Fruit fly (Drosophila melanogaster) whole organism, embryonic: Measurements from ENCODE around the gene RanGAP.

Experiments
- Abd-B ChIP-seq: fragments of 200-800 bp; sonication (Bioruptor generic); optimal IDR thresholded peaks from 2 replicates; lab custom pipeline; 2018; ENCODE audit warnings: missing biosample characterization, mild to moderate bottlenecking, missing genetic modification characterization, moderate library complexity
- BEAF-32 ChIP-seq: fragments of 200-800 bp; sonication (Bioruptor generic); optimal IDR thresholded peaks from 3 replicates; lab custom pipeline; 2017; ENCODE audit warnings: missing biosample characterization, missing genetic modification characterization, mild to moderate bottlenecking, moderate library complexity, missing genetic modification reagents
- CG11696 ChIP-seq: fragments of 200-800 bp; sonication (Bioruptor generic); IDR thresholded peaks from 2 replicates; pipeline ENCODE4 v1.3.6; 2022; ENCODE audit warnings: missing biosample characterization, missing genetic modification characterization
- CG12391 ChIP-seq: fragments of 200-800 bp; sonication (Bioruptor generic); optimal IDR thresholded peaks from 3 replicates; lab custom pipeline; 2018; ENCODE audit warnings: missing biosample characterization, mild to moderate bottlenecking, missing genetic modification characterization, moderate library complexity
- CG13424 ChIP-seq: fragments of 200-800 bp; sonication (Bioruptor generic); optimal IDR thresholded peaks from 2 replicates; lab custom pipeline; 2019; ENCODE audit warnings: missing biosample characterization, mild to moderate bottlenecking, missing genetic modification characterization, moderate library complexity
- CG15011 ChIP-seq: fragments of 200-800 bp; sonication (Bioruptor generic); optimal IDR thresholded peaks from 3 replicates; lab custom pipeline; 2018; ENCODE audit warnings: missing biosample characterization, mild to moderate bottlenecking, missing genetic modification characterization
- CG15601 ChIP-seq: fragments of 200-800 bp; sonication (Bioruptor generic); optimal IDR thresholded peaks from 3 replicates; lab custom pipeline; 2019; ENCODE audit warnings: missing biosample characterization, mild to moderate bottlenecking, missing genetic modification characterization, moderate library complexity
- CG1647 ChIP-seq: fragments of 200-800 bp; sonication (Bioruptor generic); optimal IDR thresholded peaks from 3 replicates; lab custom pipeline; 2016; ENCODE audit warnings: missing biosample characterization, missing genetic modification characterization
- CG16815 ChIP-seq: fragments of 200-800 bp; sonication (Bioruptor generic); optimal IDR thresholded peaks from 3 replicates; lab custom pipeline; 2017; ENCODE audit warnings: missing biosample characterization, mild to moderate bottlenecking, missing genetic modification characterization
- CG17186 ChIP-seq: fragments of 200-800 bp; sonication (Bioruptor generic); optimal IDR thresholded peaks from 3 replicates; lab custom pipeline; 2017; ENCODE audit warnings: missing biosample characterization, missing genetic modification reagents, missing genetic modification characterization
- CG2712 ChIP-seq: fragments of 200-800 bp; optimal IDR thresholded peaks from 3 replicates; lab custom pipeline; 2019; ENCODE audit warnings: missing biosample characterization, mild to moderate bottlenecking, missing genetic modification characterization, moderate library complexity
- CG30431 ChIP-seq: fragments of 200-800 bp; sonication (Bioruptor generic); optimal IDR thresholded peaks from 2 replicates; lab custom pipeline; 2017; ENCODE audit warnings: missing biosample characterization, missing genetic modification characterization
- CG3847 ChIP-seq: fragments of 200-800 bp; sonication (Bioruptor generic); IDR thresholded peaks from 2 replicates; pipeline ENCODE4 v1.3.6; 2022; ENCODE audit warnings: missing biosample characterization, missing genetic modification characterization
- CG43689 ChIP-seq: fragments of 200-800 bp; sonication (Bioruptor generic); IDR thresholded peaks from 2 replicates; pipeline ENCODE4 v1.3.6; 2022; ENCODE audit warnings: missing biosample characterization, missing genetic modification characterization
- CG5245 ChIP-seq: fragments of 200-800 bp; sonication (Bioruptor generic); optimal IDR thresholded peaks from 3 replicates; lab custom pipeline; 2016; ENCODE audit warnings: missing biosample characterization, missing genetic modification characterization
- CG6791 ChIP-seq: fragments of 200-800 bp; sonication (Bioruptor generic); IDR thresholded peaks from 3 replicates; pipeline ENCODE4 v1.3.6; 2022; ENCODE audit warnings: missing biosample characterization, missing genetic modification characterization; ENCODE audit not compliant: partially characterized antibody
- CG8290 ChIP-seq, 3 experiments: fragments of 200-800 bp; sonication (Bioruptor generic); optimal IDR thresholded peaks; 2 replicates each; lab custom pipeline; 2016 to 2019; ENCODE audit warnings: missing biosample characterization in 3 of 3, missing genetic modification characterization in 3 of 3, mild to moderate bottlenecking in 2 of 3, moderate library complexity in 1 of 3
- CoRest ChIP-seq: fragments of 200-800 bp; sonication (Bioruptor generic); optimal IDR thresholded peaks from 3 replicates; lab custom pipeline; 2018; ENCODE audit warnings: missing biosample characterization, mild to moderate bottlenecking, missing genetic modification characterization, moderate library complexity
- Dll ChIP-seq: fragments of 200-800 bp; sonication (Bioruptor generic); IDR thresholded peaks from 4 replicates; pipeline ENCODE4 v1.3.6; 2022; ENCODE audit warnings: missing biosample characterization, missing genetic modification characterization; ENCODE audit not compliant: partially characterized antibody
- Doc3 ChIP-seq: fragments of 200-800 bp; sonication (Bioruptor generic); IDR thresholded peaks from 3 replicates; pipeline ENCODE4 v1.3.6; 2022; ENCODE audit warnings: missing biosample characterization, missing genetic modification characterization; ENCODE audit not compliant: partially characterized antibody
- Hsf ChIP-seq: fragments of 200-800 bp; sonication (Bioruptor generic); optimal IDR thresholded peaks from 3 replicates; lab custom pipeline; 2016; ENCODE audit warnings: missing biosample characterization, missing genetic modification characterization
- Neu2 ChIP-seq: fragments of 200-800 bp; sonication (Bioruptor generic); optimal IDR thresholded peaks from 3 replicates; lab custom pipeline; 2016; ENCODE audit warnings: missing biosample characterization, missing genetic modification characterization, borderline replicate concordance
- Nf-YB ChIP-seq: fragments of 200-800 bp; sonication (Bioruptor generic); optimal IDR thresholded peaks from 3 replicates; lab custom pipeline; 2019; ENCODE audit warnings: missing biosample characterization, mild to moderate bottlenecking, missing genetic modification characterization, moderate library complexity
- Oaz ChIP-seq: fragments of 200-800 bp; sonication (Bioruptor generic); IDR thresholded peaks from 2 replicates; pipeline ENCODE4 v1.3.6; 2022; ENCODE audit warnings: missing biosample characterization, missing genetic modification characterization
- Poxn ChIP-seq: fragments of 200-800 bp; sonication (Bioruptor generic); IDR thresholded peaks from 2 replicates; pipeline ENCODE4 v1.3.6; 2022; ENCODE audit warnings: missing biosample characterization, missing genetic modification characterization
- Ptx1 ChIP-seq: fragments of 200-800 bp; sonication (Bioruptor generic); IDR thresholded peaks from 2 replicates; pipeline ENCODE4 v1.3.6; 2022; ENCODE audit warnings: missing biosample characterization, missing genetic modification characterization
- Ssrp ChIP-seq: fragments of 200-800 bp; sonication (Bioruptor generic); optimal IDR thresholded peaks from 2 replicates; lab custom pipeline; 2018; ENCODE audit warnings: missing biosample characterization, mild to moderate bottlenecking, missing genetic modification characterization, moderate library complexity
- Xrp1 ChIP-seq: fragments of 200-800 bp; sonication (Bioruptor generic); IDR thresholded peaks from 2 replicates; pipeline ENCODE4 v1.3.6; 2022; ENCODE audit warnings: missing biosample characterization, missing genetic modification characterization
- ap ChIP-seq: fragments of 200-800 bp; sonication (Bioruptor generic); IDR thresholded peaks from 2 replicates; pipeline ENCODE4 v1.3.6; 2022; ENCODE audit warnings: missing biosample characterization, missing genetic modification characterization
- ara ChIP-seq: fragments of 200-800 bp; sonication (Bioruptor generic); IDR thresholded peaks from 2 replicates; pipeline ENCODE4 v1.3.6; 2022; ENCODE audit warnings: missing biosample characterization, missing genetic modification characterization
- ase ChIP-seq: fragments of 200-800 bp; sonication (Bioruptor generic); IDR thresholded peaks from 3 replicates; pipeline ENCODE4 v1.3.6; 2022; ENCODE audit warnings: missing biosample characterization, missing genetic modification characterization
- bsh ChIP-seq, 2 experiments: fragments of 200-800 bp; sonication (Bioruptor generic); optimal IDR thresholded peaks; 2 replicates each; lab custom pipeline; 2017 to 2018; ENCODE audit warnings: mild to moderate bottlenecking in 2 of 2, missing biosample characterization in 2 of 2, missing genetic modification characterization in 2 of 2, moderate library complexity in 1 of 2
- cas ChIP-seq: fragments of 200-800 bp; sonication (Bioruptor generic); IDR thresholded peaks from 2 replicates; pipeline ENCODE4 v1.3.6; 2022; ENCODE audit warnings: missing biosample characterization, missing genetic modification characterization
- cg ChIP-seq: fragments of 200-800 bp; sonication (Bioruptor generic); optimal IDR thresholded peaks from 3 replicates; lab custom pipeline; 2019; ENCODE audit warnings: missing biosample characterization, mild to moderate bottlenecking, missing genetic modification characterization, moderate library complexity
- chinmo ChIP-seq: fragments of 200-800 bp; sonication (Bioruptor generic); IDR thresholded peaks from 4 replicates; pipeline ENCODE4 v1.3.6; 2022; ENCODE audit warnings: missing biosample characterization, missing genetic modification characterization; ENCODE audit not compliant: partially characterized antibody
- dmrt11E ChIP-seq: fragments of 200-800 bp; sonication (Bioruptor generic); optimal IDR thresholded peaks from 3 replicates; lab custom pipeline; 2018; ENCODE audit warnings: missing biosample characterization, mild to moderate bottlenecking, missing genetic modification characterization, moderate library complexity
- ems ChIP-seq: fragments of 200-800 bp; sonication (Bioruptor generic); optimal IDR thresholded peaks from 3 replicates; lab custom pipeline; 2016; ENCODE audit warnings: missing biosample characterization, missing genetic modification characterization
- eyg ChIP-seq: fragments of 200-800 bp; sonication (Bioruptor generic); optimal IDR thresholded peaks from 3 replicates; lab custom pipeline; 2016; ENCODE audit warnings: missing biosample characterization, missing genetic modification characterization
- ind ChIP-seq: fragments of 200-800 bp; sonication (Bioruptor generic); optimal IDR thresholded peaks from 3 replicates; lab custom pipeline; 2016; ENCODE audit warnings: missing biosample characterization, missing genetic modification characterization
- insv ChIP-seq, 2 experiments: fragments of 200-800 bp; sonication (Bioruptor generic); optimal IDR thresholded peaks; 3 replicates each; lab custom pipeline; 2016 to 2018; ENCODE audit warnings: missing biosample characterization in 2 of 2, missing genetic modification characterization in 2 of 2
- kay ChIP-seq: fragments of 200-800 bp; sonication (Bioruptor generic); optimal IDR thresholded peaks from 2 replicates; lab custom pipeline; 2016; ENCODE audit warnings: missing biosample characterization, missing genetic modification characterization
- ken ChIP-seq: fragments of 200-800 bp; sonication (Bioruptor generic); IDR thresholded peaks from 3 replicates; pipeline ENCODE4 v1.3.6; 2022; ENCODE audit warnings: missing biosample characterization, missing genetic modification characterization
- lilli ChIP-seq: fragments of 200-800 bp; sonication (Bioruptor generic); optimal IDR thresholded peaks from 3 replicates; lab custom pipeline; 2016; ENCODE audit warnings: missing biosample characterization, missing genetic modification characterization
- psq ChIP-seq: fragments of 200-800 bp; sonication (Bioruptor generic); optimal IDR thresholded peaks from 2 replicates; lab custom pipeline; 2017; ENCODE audit warnings: missing biosample characterization, missing genetic modification characterization
- sim ChIP-seq: fragments of 200-800 bp; sonication (Bioruptor generic); IDR thresholded peaks from 2 replicates; pipeline ENCODE4 v1.3.6; 2022; ENCODE audit warnings: missing biosample characterization, missing genetic modification characterization
- sima ChIP-seq: fragments of 200-800 bp; sonication (Bioruptor generic); optimal IDR thresholded peaks from 2 replicates; lab custom pipeline; 2016; ENCODE audit warnings: missing biosample characterization, missing genetic modification characterization
- stc ChIP-seq: fragments of 200-800 bp; sonication (Bioruptor generic); IDR thresholded peaks from 2 replicates; pipeline ENCODE4 v1.3.6; 2022; ENCODE audit warnings: missing biosample characterization, missing genetic modification characterization
- stwl ChIP-seq: fragments of 200-800 bp; sonication (Bioruptor generic); optimal IDR thresholded peaks from 3 replicates; lab custom pipeline; 2018; ENCODE audit warnings: missing biosample characterization, mild to moderate bottlenecking, missing genetic modification characterization, moderate library complexity
- tin ChIP-seq: fragments of 200-800 bp; sonication (Bioruptor generic); optimal IDR thresholded peaks from 3 replicates; lab custom pipeline; 2016; ENCODE audit warnings: missing biosample characterization, missing genetic modification characterization

RanGAP gene

DNA sequence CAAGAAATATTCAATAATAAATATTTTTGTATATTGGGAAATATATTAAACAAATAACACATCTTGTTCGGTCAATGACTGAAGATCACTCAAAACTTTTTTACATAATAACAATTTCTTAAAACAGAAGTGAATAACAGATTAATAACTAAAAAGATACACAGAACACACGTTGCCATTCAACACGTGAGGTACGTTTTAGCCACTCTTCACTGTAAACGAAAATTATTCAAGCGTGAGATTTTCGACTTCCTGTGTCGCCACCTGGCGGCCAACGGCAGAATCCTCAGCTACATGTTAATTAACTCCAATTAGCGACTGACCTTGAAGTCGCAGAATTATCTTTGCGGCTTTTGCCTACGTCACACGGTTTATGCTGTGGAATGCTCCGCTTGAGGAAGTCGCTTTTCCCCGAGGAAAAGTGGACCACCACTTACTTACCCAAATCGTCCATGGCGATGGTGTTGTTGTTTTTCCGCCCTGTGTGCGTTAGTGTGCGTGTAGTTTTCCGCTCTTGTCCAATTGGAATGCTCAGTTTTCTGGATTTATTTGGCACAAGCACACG is 15.9 kb upstream of the RanGAP start (continued):
- TF ChIP-seq bsh (GFP tag; optimal IDR thresholded peaks at IDR 0.05; lab: Kevin White, UChicago) (peak in 1 of 2 experiments; percentile 73), CG3847 (GFP tag; lab: Robert Waterston, UW) (peak; percentile 43), kay (GFP tag; lab: Kevin White, UChicago) (no peak), CG15601 (tag; lab: Kevin White, UChicago) (peak; percentile 18), CG15011 (GFP tag; lab: Kevin White, UChicago) (peak; percentile 49), ara (GFP tag; lab: Robert Waterston, UW) (peak; percentile 70), cg (no peak), BEAF-32 (no peak), ems (GFP tag; lab: Kevin White, UChicago) (no peak), CG43689 (peak; percentile 53), CG8290 (GFP tag; optimal IDR thresholded peaks at IDR 0.05; lab: Kevin White, UChicago) (peak; percentile 63), CG8290 (tag; optimal IDR thresholded peaks at IDR 0.05; lab: Kevin White, UChicago) (peak in 1 of 2 experiments; percentile 66), Nf-YB (no peak), eyg (GFP tag; lab: Kevin White, UChicago) (no peak), CG17186 (GFP tag; lab: Kevin White, UChicago) (no peak), CG1647 (GFP tag; lab: Kevin White, UChicago) (no peak), CG13424 (tag; lab: Kevin White, UChicago) (peak; percentile 74), Xrp1 (GFP tag; lab: Robert Waterston, UW) (peak; percentile 75), CG16815 (GFP tag; lab: Kevin White, UChicago) (peak; percentile 53), CG11696 (GFP tag; lab: Robert Waterston, UW) (peak; percentile 46; the same call in 1 of the 2 replicates), CoRest (peak; percentile 76), stc (GFP tag; lab: Robert Waterston, UW) (peak; percentile 52; the same call in 1 of the 2 replicates), CG30431 (GFP tag; lab: Kevin White, UChicago) (peak; percentile 64), Dll (GFP tag; lab: Robert Waterston, UW) (no peak), psq (no peak), ken (GFP tag; lab: Robert Waterston, UW) (peak; percentile 51; the same call in 1 of the 3 replicates), Oaz (GFP tag; lab: Robert Waterston, UW) (peak; percentile 23; the same call in 1 of the 2 replicates), Neu2 (GFP tag; lab: Kevin White, UChicago) (no peak), ap (GFP tag; lab: Robert Waterston, UW) (peak; percentile 46; the same call in 1 of the 2 replicates), stwl (peak; percentile 15), Hsf (GFP tag; lab: Kevin White, UChicago) (peak; percentile 68), Ssrp (tag; lab: Kevin White, UChicago) (peak; percentile 70), sima (GFP tag; lab: Kevin White, UChicago) (no peak), CG2712 (tag; lab: Kevin White, UChicago) (peak; percentile 82), ase (GFP tag; lab: Robert Waterston, UW) (peak; percentile 75; the same call in 2 of the 3 replicates), ind (peak; percentile 76), Abd-B (peak; percentile 39), chinmo (GFP tag; lab: Robert Waterston, UW) (no peak), lilli (GFP tag; lab: Kevin White, UChicago) (peak; percentile 78), tin (GFP tag; lab: Kevin White, UChicago) (peak; percentile 54), dmrt11E (tag; lab: Kevin White, UChicago) (peak; percentile 63), Poxn (peak; percentile 16; the same call in 1 of the 2 replicates), CG5245 (GFP tag; lab: Kevin White, UChicago) (peak; percentile 55), Doc3 (GFP tag; lab: Robert Waterston, UW) (no peak), insv (GFP tag; optimal IDR thresholded peaks at IDR 0.05; lab: Kevin White, UChicago) (peak; percentile 87 to 93), CG6791 (GFP tag; lab: Robert Waterston, UW) (peak; percentile 19; the same call in 1 of the 3 replicates), cas (GFP tag; lab: Robert Waterston, UW) (no peak), CG12391 (tag; lab: Kevin White, UChicago) (peak; percentile 74), Ptx1 (GFP tag; lab: Robert Waterston, UW) (peak; percentile 76), sim (GFP tag; lab: Robert Waterston, UW) (peak; percentile 40)
